Worm (Caenorhabditis elegans): ENCODE results near the gene Y49F6B.13.

- TF ChIP-seq ceh-82 (tag; optimal IDR thresholded peaks at IDR 0.05): no peak
- no peak for TF ChIP-seq blmp-1 (tag; optimal IDR thresholded peaks at IDR 0.05; ENCODE audit: insufficient read depth)
- no peak for TF ChIP-seq lin-13 (GFP tag; optimal IDR thresholded peaks at IDR 0.05)
- TF ChIP-seq skn-1 (tag; optimal IDR thresholded peaks at IDR 0.05): no peak
- TF ChIP-seq nhr-237 (tag; optimal IDR thresholded peaks at IDR 0.05): no peak
- no peak for TF ChIP-seq nhr-11 (tag; optimal IDR thresholded peaks at IDR 0.05)
- TF ChIP-seq egl-27 (tag; optimal IDR thresholded peaks at IDR 0.05): no peak
- TF ChIP-seq nhr-23 (tag; optimal IDR thresholded peaks at IDR 0.05): no peak
- TF ChIP-seq nhr-25 (tag; optimal IDR thresholded peaks at IDR 0.05): no peak
These were observed 12.3 kb downstream of the Y49F6B.13 start for ce11 chrII:3459199-3459598.

Measured in whole organism, L2 larva.